Worm (Caenorhabditis elegans) whole organism, L1 larva: ENCODE results near the gene pygo-1.

ENCODE experiments used
- alr-1 ChIP-seq: fragments of 200-800 bp; sonication (Bioruptor generic); optimal IDR thresholded peaks from 2 replicates; lab custom pipeline; 2018; ENCODE audit warnings: borderline replicate concordance, mild to moderate bottlenecking, missing genetic modification characterization, missing compliant biosample characterization
- ama-1 ChIP-seq: fragments of 150-350 bp; optimal IDR thresholded peaks from 2 replicates; lab custom pipeline; 2014
- dpl-1 ChIP-seq, 3 experiments: fragments of 150-350 bp in 2 of 3; sonication (generic microtip) in 1 of 3; optimal IDR thresholded peaks; 2 replicates each; lab custom pipeline; 2014 to 2017; ENCODE audit warnings: missing biosample characterization in 3 of 3, missing genetic modification characterization in 3 of 3, missing genetic modification reagents in 3 of 3
- nhr-237 ChIP-seq: fragments of 150-350 bp; optimal IDR thresholded peaks from 2 replicates; lab custom pipeline; 2014; ENCODE audit warnings: missing biosample characterization, missing genetic modification characterization
- nhr-77 ChIP-seq: fragments of 150-350 bp; optimal IDR thresholded peaks from 2 replicates; lab custom pipeline; 2014; ENCODE audit warnings: missing biosample characterization, missing genetic modification characterization
- snpc-4 ChIP-seq: fragments of 150-350 bp; optimal IDR thresholded peaks from 2 replicates; lab custom pipeline; 2014; ENCODE audit warnings: missing biosample characterization, missing genetic modification characterization

DNA sequence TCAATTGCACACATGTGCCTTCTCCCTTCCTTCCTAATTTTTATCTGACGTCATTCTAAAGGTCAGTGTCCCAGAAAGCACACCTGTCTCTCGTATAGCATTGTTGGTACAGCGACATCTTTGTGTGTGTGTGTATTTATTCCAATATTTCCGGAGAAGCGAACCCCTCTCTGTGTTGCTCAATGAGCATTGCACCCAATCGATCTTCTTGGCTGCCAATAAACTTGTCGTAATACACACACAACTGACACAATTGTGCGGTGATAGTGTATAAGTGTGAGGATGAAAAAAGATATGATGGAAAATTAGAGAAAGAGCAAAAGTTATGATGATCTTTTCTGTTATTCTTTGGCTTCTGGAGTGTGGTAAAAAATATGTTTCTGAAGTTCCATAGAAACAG is 6.5 kb upstream of the pygo-1 start:
- no peak for TF ChIP-seq snpc-4
- TF ChIP-seq dpl-1 (GFP tag; optimal IDR thresholded peaks at IDR 0.05; lab: Kevin White, UChicago) = no peak
- no peak for TF ChIP-seq nhr-237 (tag; lab: Kevin White, UChicago)
- TF ChIP-seq nhr-77 (tag; lab: Kevin White, UChicago) = no peak
- no peak for TF ChIP-seq ama-1 (lab: Kevin White, UChicago)
- TF ChIP-seq alr-1 (tag; lab: Kevin White, UChicago) = no peak
